Fruit fly (Drosophila melanogaster) whole organism, embryonic: ENCODE measurements around the gene CG6607.
A peak's percentile ranks its signal among the peaks of the same experiment; 100 is the strongest.

Experiments used
- Blimp-1 ChIP-seq: fragments of 200-800 bp; sonication (Bioruptor generic); optimal IDR thresholded peaks from 3 replicates; lab custom pipeline; 2018; ENCODE audit warnings: missing biosample characterization, missing genetic modification characterization, mild to moderate bottlenecking, moderate library complexity, missing genetic modification reagents
- CG11456 ChIP-seq: fragments of 200-800 bp; sonication (Bioruptor generic); IDR thresholded peaks from 3 replicates; pipeline ENCODE4 v1.3.6; 2022; ENCODE audit warnings: missing biosample characterization, missing genetic modification characterization
- CG13123 ChIP-seq: fragments of 200-800 bp; sonication (Bioruptor generic); optimal IDR thresholded peaks from 2 replicates; lab custom pipeline; 2016; ENCODE audit warnings: missing biosample characterization, missing genetic modification characterization
- CG1603 ChIP-seq: fragments of 200-800 bp; sonication (Bioruptor generic); optimal IDR thresholded peaks from 2 replicates; lab custom pipeline; 2019; ENCODE audit warnings: missing biosample characterization, mild to moderate bottlenecking, missing genetic modification characterization, moderate library complexity
- CG1792 ChIP-seq: fragments of 200-800 bp; sonication (Bioruptor generic); optimal IDR thresholded peaks from 2 replicates; lab custom pipeline; 2016; ENCODE audit warnings: missing biosample characterization, missing genetic modification characterization
- CG18476 ChIP-seq: fragments of 200-800 bp; sonication (Bioruptor generic); optimal IDR thresholded peaks from 2 replicates; lab custom pipeline; 2016; ENCODE audit warnings: missing biosample characterization, mild to moderate bottlenecking, missing genetic modification characterization
- CG2202 ChIP-seq: fragments of 200-800 bp; sonication (Bioruptor generic); optimal IDR thresholded peaks from 2 replicates; lab custom pipeline; 2018; ENCODE audit warnings: missing biosample characterization, mild to moderate bottlenecking, missing genetic modification characterization
- CG3163 ChIP-seq: fragments of 200-800 bp; sonication (Bioruptor generic); optimal IDR thresholded peaks from 3 replicates; lab custom pipeline; 2016; ENCODE audit warnings: missing biosample characterization, missing genetic modification characterization
- CG32532 ChIP-seq: fragments of 200-800 bp; sonication (Bioruptor generic); IDR thresholded peaks from 2 replicates; pipeline ENCODE4 v1.3.6; 2022; ENCODE audit warnings: missing biosample characterization, missing genetic modification characterization
- CG3281 ChIP-seq: fragments of 200-800 bp; sonication (Bioruptor generic); optimal IDR thresholded peaks from 3 replicates; lab custom pipeline; 2017; ENCODE audit warnings: missing biosample characterization, mild to moderate bottlenecking, missing genetic modification characterization
- CG34224 ChIP-seq: fragments of 200-800 bp; sonication (Bioruptor generic); IDR thresholded peaks from 3 replicates; pipeline ENCODE4 v1.3.6; 2022; ENCODE audit warnings: missing biosample characterization, missing genetic modification characterization; ENCODE audit not compliant: partially characterized antibody
- CG4328 ChIP-seq: fragments of 200-800 bp; sonication (Bioruptor generic); optimal IDR thresholded peaks from 3 replicates; lab custom pipeline; 2017; ENCODE audit warnings: missing biosample characterization, missing genetic modification reagents, missing genetic modification characterization
- CG5180 ChIP-seq: fragments of 200-800 bp; sonication (Bioruptor generic); optimal IDR thresholded peaks from 3 replicates; lab custom pipeline; 2017; ENCODE audit warnings: missing biosample characterization, missing genetic modification characterization, mild to moderate bottlenecking, moderate library complexity, missing genetic modification reagents
- CG6813 ChIP-seq: fragments of 200-800 bp; sonication (Bioruptor generic); optimal IDR thresholded peaks from 2 replicates; lab custom pipeline; 2017; ENCODE audit warnings: missing biosample characterization, missing genetic modification characterization, mild to moderate bottlenecking, moderate library complexity, missing genetic modification reagents
- CG8924 ChIP-seq: fragments of 200-800 bp; optimal IDR thresholded peaks from 3 replicates; lab custom pipeline; 2019; ENCODE audit warnings: missing biosample characterization, mild to moderate bottlenecking, missing genetic modification characterization, moderate library complexity
- CG8944 ChIP-seq: fragments of 200-800 bp; sonication (Bioruptor generic); optimal IDR thresholded peaks from 3 replicates; lab custom pipeline; 2016; ENCODE audit warnings: missing biosample characterization, missing genetic modification characterization
- CHES-1-like ChIP-seq: fragments of 200-800 bp; sonication (Bioruptor generic); optimal IDR thresholded peaks from 2 replicates; lab custom pipeline; 2016; ENCODE audit warnings: missing biosample characterization, missing genetic modification characterization
- CrebB ChIP-seq: fragments of 200-800 bp; sonication (Bioruptor generic); optimal IDR thresholded peaks from 3 replicates; lab custom pipeline; 2018; ENCODE audit warnings: missing biosample characterization, mild to moderate bottlenecking, missing genetic modification characterization
- Drgx ChIP-seq: fragments of 200-800 bp; sonication (Bioruptor generic); IDR thresholded peaks from 2 replicates; pipeline ENCODE4 v1.3.6; 2022; ENCODE audit warnings: missing biosample characterization, missing genetic modification characterization
- Fer1 ChIP-seq: fragments of 200-800 bp; sonication (Bioruptor generic); optimal IDR thresholded peaks from 2 replicates; lab custom pipeline; 2017; ENCODE audit warnings: missing biosample characterization, mild to moderate bottlenecking, missing genetic modification characterization
- NK7.1 ChIP-seq: fragments of 200-800 bp; sonication (Bioruptor generic); optimal IDR thresholded peaks from 3 replicates; lab custom pipeline; 2016; ENCODE audit warnings: missing biosample characterization, missing genetic modification characterization
- Six4 ChIP-seq: fragments of 200-800 bp; sonication (Bioruptor generic); optimal IDR thresholded peaks from 2 replicates; lab custom pipeline; 2016; ENCODE audit warnings: missing biosample characterization, missing genetic modification characterization
- Sox102F ChIP-seq: fragments of 200-800 bp; sonication (Bioruptor generic); optimal IDR thresholded peaks from 2 replicates; lab custom pipeline; 2018; ENCODE audit warnings: missing biosample characterization, mild to moderate bottlenecking, missing genetic modification characterization, moderate library complexity
- Spps ChIP-seq: fragments of 200-800 bp; sonication (Bioruptor generic); optimal IDR thresholded peaks from 2 replicates; lab custom pipeline; 2018; ENCODE audit warnings: missing biosample characterization, mild to moderate bottlenecking, missing genetic modification characterization
- ash1 ChIP-seq: fragments of 200-800 bp; sonication (Bioruptor generic); optimal IDR thresholded peaks from 2 replicates; lab custom pipeline; 2018; ENCODE audit warnings: missing biosample characterization, mild to moderate bottlenecking, missing genetic modification characterization
- ato ChIP-seq: fragments of 200-800 bp; sonication (Bioruptor generic); IDR thresholded peaks from 2 replicates; pipeline ENCODE4 v1.3.6; 2022; ENCODE audit warnings: missing biosample characterization, missing genetic modification characterization; ENCODE audit not compliant: partially characterized antibody
- chm ChIP-seq: fragments of 200-800 bp; sonication (Bioruptor generic); IDR thresholded peaks from 2 replicates; pipeline ENCODE4 v1.3.6; 2022; ENCODE audit warnings: missing biosample characterization, missing genetic modification characterization
- crp ChIP-seq, 2 experiments: fragments of 200-800 bp; sonication (Bioruptor generic); optimal IDR thresholded peaks; 2 replicates in 1 of 2; 3 replicates in 1 of 2; lab custom pipeline; 2017; ENCODE audit warnings: missing biosample characterization in 2 of 2, missing genetic modification characterization in 2 of 2, mild to moderate bottlenecking in 1 of 2, moderate library complexity in 1 of 2
- dan ChIP-seq: fragments of 200-800 bp; sonication (Bioruptor generic); IDR thresholded peaks from 2 replicates; pipeline ENCODE4 v1.3.6; 2022; ENCODE audit warnings: missing biosample characterization, missing genetic modification characterization
- ems ChIP-seq: fragments of 200-800 bp; sonication (Bioruptor generic); optimal IDR thresholded peaks from 3 replicates; lab custom pipeline; 2016; ENCODE audit warnings: missing biosample characterization, missing genetic modification characterization
- exex ChIP-seq: fragments of 200-800 bp; sonication (Bioruptor generic); optimal IDR thresholded peaks from 4 replicates; lab custom pipeline; 2018; ENCODE audit warnings: missing biosample characterization, mild to moderate bottlenecking, missing genetic modification characterization, moderate library complexity
- ftz-f1 ChIP-seq: fragments of 200-800 bp; sonication (Bioruptor generic); optimal IDR thresholded peaks from 2 replicates; lab custom pipeline; 2016; ENCODE audit warnings: missing biosample characterization, missing genetic modification characterization
- gce ChIP-seq: fragments of 200-800 bp; sonication (Bioruptor generic); IDR thresholded peaks from 3 replicates; pipeline ENCODE4 v1.3.6; 2022; ENCODE audit warnings: missing biosample characterization, missing genetic modification characterization
- hkb ChIP-seq, 2 experiments: fragments of 200-800 bp in 1 of 2; fragments of >200 bp in 1 of 2; sonication (Bioruptor generic) in 1 of 2; IDR thresholded peaks in 1 of 2; optimal IDR thresholded peaks in 1 of 2; 2 replicates each; pipeline versions ENCODE4 v1.3.6 to Lab custom; 2017 to 2022; ENCODE audit warnings: missing biosample characterization in 1 of 2, missing genetic modification characterization in 1 of 2
- jumu ChIP-seq: fragments of 200-800 bp; sonication (Bioruptor generic); optimal IDR thresholded peaks from 3 replicates; lab custom pipeline; 2016; ENCODE audit warnings: missing biosample characterization, missing genetic modification characterization
- nerfin-2 ChIP-seq: fragments of 200-800 bp; sonication (Bioruptor generic); IDR thresholded peaks from 2 replicates; pipeline ENCODE4 v1.3.6; 2022; ENCODE audit warnings: missing biosample characterization, missing genetic modification characterization; ENCODE audit not compliant: partially characterized antibody
- pan ChIP-seq, 4 experiments: fragments of >200 bp in 3 of 4; fragments of 200-800 bp in 1 of 4; sonication (Bioruptor generic) in 1 of 4; optimal IDR thresholded peaks in 3 of 4; IDR thresholded peaks in 1 of 4; 2 replicates each; pipeline versions ENCODE4 v1.3.6 to Lab custom; 2017 to 2022; ENCODE audit warnings: missing biosample characterization in 2 of 4, missing genetic modification characterization in 2 of 4, mixed read lengths in 1 of 4
- pfk ChIP-seq: fragments of 200-800 bp; sonication (Bioruptor generic); optimal IDR thresholded peaks from 2 replicates; lab custom pipeline; 2018; ENCODE audit warnings: missing biosample characterization, mild to moderate bottlenecking, missing genetic modification characterization, moderate library complexity
- pum ChIP-seq: fragments of 200-800 bp; sonication (Bioruptor generic); optimal IDR thresholded peaks from 2 replicates; lab custom pipeline; 2016; ENCODE audit warnings: missing biosample characterization, missing genetic modification characterization
- run ChIP-seq: fragments of 200-800 bp; sonication (Bioruptor generic); optimal IDR thresholded peaks from 3 replicates; lab custom pipeline; 2018; ENCODE audit warnings: missing biosample characterization, mild to moderate bottlenecking, missing genetic modification characterization
- salm ChIP-seq: fragments of 200-800 bp; sonication (Bioruptor generic); optimal IDR thresholded peaks from 2 replicates; lab custom pipeline; 2018; ENCODE audit warnings: missing biosample characterization, mild to moderate bottlenecking, missing genetic modification characterization
- sens ChIP-seq: fragments of 200-800 bp; sonication (Bioruptor generic); peaks from one replicate; lab custom pipeline; 2016; ENCODE audit warnings: missing biosample characterization, missing genetic modification characterization
- sna ChIP-seq: fragments of 200-800 bp; sonication (Bioruptor generic); IDR thresholded peaks from 2 replicates; pipeline ENCODE4 v1.3.6; 2022; ENCODE audit warnings: missing biosample characterization, missing genetic modification characterization; ENCODE audit not compliant: partially characterized antibody
- stc ChIP-seq: fragments of 200-800 bp; sonication (Bioruptor generic); IDR thresholded peaks from 2 replicates; pipeline ENCODE4 v1.3.6; 2022; ENCODE audit warnings: missing biosample characterization, missing genetic modification characterization
- twi ChIP-seq: fragments of 200-800 bp; optimal IDR thresholded peaks from 2 replicates; lab custom pipeline; 2019; ENCODE audit warnings: missing biosample characterization, mild to moderate bottlenecking, missing genetic modification characterization, moderate library complexity
- unc-4 ChIP-seq: fragments of 200-800 bp; sonication (Bioruptor generic); IDR thresholded peaks from 2 replicates; pipeline ENCODE4 v1.3.6; 2022; ENCODE audit warnings: missing biosample characterization, missing genetic modification characterization; ENCODE audit not compliant: partially characterized antibody
- vfl ChIP-seq: fragments of 200-800 bp; sonication (Bioruptor generic); optimal IDR thresholded peaks from 2 replicates; lab custom pipeline; 2016; ENCODE audit warnings: missing biosample characterization, missing genetic modification characterization

Gene CG6607

dm6 chr3R:24571386-24572124 lies 43.7 kb downstream of the CG6607 start (continued):
- TF ChIP-seq Sox102F (GFP tag; lab: Kevin White, UChicago) (no peak), ash1 (GFP tag; lab: Kevin White, UChicago) (no peak), CG13123 (GFP tag; lab: Kevin White, UChicago) (no peak), CG6813 (GFP tag; lab: Kevin White, UChicago) (no peak), CG34224 (GFP tag; lab: Robert Waterston, UW) (peak; percentile 18; the same call in 1 of the 3 replicates), CHES-1-like (GFP tag; lab: Kevin White, UChicago) (no peak), jumu (GFP tag; lab: Kevin White, UChicago) (no peak), run (tag; lab: Kevin White, UChicago) (no peak), CG4328 (no peak), stc (GFP tag; lab: Robert Waterston, UW) (no peak), sna (GFP tag; lab: Robert Waterston, UW) (no peak), CG2202 (tag; lab: Kevin White, UChicago) (no peak), pum (GFP tag; lab: Kevin White, UChicago) (no peak), Drgx (GFP tag; lab: Robert Waterston, UW) (peak; percentile 23; the same call in 1 of the 2 replicates), NK7.1 (no peak), pfk (GFP tag; lab: Kevin White, UChicago) (no peak), CG32532 (peak; percentile 49; the same call in 1 of the 2 replicates), ftz-f1 (GFP tag; lab: Kevin White, UChicago) (peak; percentile 7), ems (GFP tag; lab: Kevin White, UChicago) (no peak), chm (GFP tag; lab: Robert Waterston, UW) (peak; percentile 27; the same call in 1 of the 2 replicates), crp (GFP tag; optimal IDR thresholded peaks at IDR 0.05; lab: Kevin White, UChicago) (peak in 1 of 2 experiments; percentile 27), twi (tag; lab: Kevin White, UChicago) (peak; percentile 46), exex (tag; lab: Kevin White, UChicago) (peak; percentile 93), CG8944 (GFP tag; lab: Kevin White, UChicago) (no peak), hkb (optimal IDR thresholded peaks at IDR 0.05; lab: Kevin White, UChicago) (no peak), hkb (GFP tag; IDR thresholded peaks at IDR 0.05; lab: Robert Waterston, UW) (0 out of 2 replicates have a peak, but pooled peaks have one; percentile 50), Blimp-1 (GFP tag; lab: Kevin White, UChicago) (peak; percentile 52), CG18476 (no peak), Fer1 (GFP tag; lab: Kevin White, UChicago) (peak; percentile 26), CG8924 (tag; lab: Kevin White, UChicago) (peak; percentile 22), CG3281 (no peak), CG11456 (GFP tag; lab: Robert Waterston, UW) (0 out of 3 replicates have a peak, but pooled peaks have one; percentile 13), CG1603 (tag; lab: Kevin White, UChicago) (no peak), sens (GFP tag; lab: Kevin White, UChicago) (peak; percentile 52), unc-4 (GFP tag; lab: Robert Waterston, UW) (no peak), gce (no peak), Spps (no peak), CG3163 (GFP tag; lab: Kevin White, UChicago) (no peak), CG5180 (no peak), nerfin-2 (GFP tag; lab: Robert Waterston, UW) (no peak), CrebB (peak; percentile 41), CG1792 (GFP tag; lab: Kevin White, UChicago) (no peak), pan (optimal IDR thresholded peaks at IDR 0.05; lab: Kevin White, UChicago) (no peak), pan (GFP tag; optimal IDR thresholded peaks at IDR 0.05 in 1 of 2, IDR thresholded peaks at IDR 0.05 in 1 of 2) (peak in 1 of 2 experiments; percentile 35), Six4 (GFP tag; lab: Kevin White, UChicago) (no peak), vfl (GFP tag; lab: Kevin White, UChicago) (no peak), ato (GFP tag; lab: Robert Waterston, UW) (no peak), salm (tag; lab: Kevin White, UChicago) (peak; percentile 35), dan (GFP tag; lab: Robert Waterston, UW) (no peak)
